Worm (Caenorhabditis elegans) whole organism, early embryonic: Measurements from ENCODE around the gene M04D8.7.

Experiments
- B0310.2 ChIP-seq: sonication (generic microtip); optimal IDR thresholded peaks from 2 replicates; lab custom pipeline; 2016; ENCODE audit warnings: mild to moderate bottlenecking, missing genetic modification characterization, missing compliant biosample characterization
- F13C5.2 ChIP-seq: sonication (generic microtip); optimal IDR thresholded peaks from 2 replicates; lab custom pipeline; 2017; ENCODE audit warnings: mild to moderate bottlenecking, missing genetic modification characterization, inconsistent platforms, missing compliant biosample characterization
- ama-1 ChIP-seq: fragments of 150-350 bp; optimal IDR thresholded peaks from 2 replicates; lab custom pipeline; 2014
- flt-1 ChIP-seq: fragments of 200-800 bp; sonication (Bioruptor generic); IDR thresholded peaks from 2 replicates; pipeline ENCODE4 v1.3.6; 2022; ENCODE audit warnings: missing genetic modification characterization, missing compliant biosample characterization
- hmg-4 ChIP-seq: fragments of 200-800 bp; sonication (Bioruptor generic); optimal IDR thresholded peaks from 2 replicates; lab custom pipeline; 2018; ENCODE audit warnings: mild to moderate bottlenecking, missing genetic modification characterization, missing compliant biosample characterization
- pes-1 ChIP-seq: fragments of 200-800 bp; sonication (Bioruptor generic); IDR thresholded peaks from 2 replicates; pipeline ENCODE4 v1.3.6; 2022; ENCODE audit warnings: missing genetic modification reagents, missing genetic modification characterization, missing compliant biosample characterization
- sea-1 ChIP-seq: fragments of 200-800 bp; sonication (Bioruptor generic); conservative IDR thresholded peaks from 2 replicates; pipeline ENCODE4 v1.3.6; 2022; ENCODE audit warnings: missing genetic modification characterization, missing compliant biosample characterization
- tbx-11 ChIP-seq: fragments of 200-800 bp; sonication (Bioruptor generic); IDR thresholded peaks from 2 replicates; pipeline ENCODE4 v1.3.6; 2022; ENCODE audit warnings: missing genetic modification characterization, missing compliant biosample characterization
- tbx-37 ChIP-seq: fragments of 200-800 bp; sonication (Bioruptor generic); conservative IDR thresholded peaks from 2 replicates; pipeline ENCODE4 v1.3.6; 2022; ENCODE audit warnings: missing genetic modification reagents, missing genetic modification characterization, missing compliant biosample characterization
- tra-4 ChIP-seq: sonication (generic microtip); optimal IDR thresholded peaks from 2 replicates; lab custom pipeline; 2017; ENCODE audit warnings: missing genetic modification characterization, missing compliant biosample characterization

ce11 chrIII:10037150-10037549 is at the start of gene M04D8.7:
- no peak for TF ChIP-seq tbx-11 (GFP tag; lab: Robert Waterston, UW)
- no peak for TF ChIP-seq tbx-37 (GFP tag; lab: Robert Waterston, UW)
- no peak for TF ChIP-seq sea-1
- no peak for TF ChIP-seq ama-1 (lab: Kevin White, UChicago)
- TF ChIP-seq flt-1 (GFP tag; lab: Robert Waterston, UW): no peak
- TF ChIP-seq B0310.2: no peak
- TF ChIP-seq F13C5.2 (tag; lab: Kevin White, UChicago): no peak
- no peak for TF ChIP-seq tra-4 (tag; lab: Kevin White, UChicago)
- TF ChIP-seq hmg-4: no peak
- no peak for TF ChIP-seq pes-1 (GFP tag; lab: Robert Waterston, UW)
